Fruit fly (Drosophila melanogaster) S2 (cell line): ENCODE data around the gene CG34027.
"Not testable (repeated sequence)": the region's sequence is repeated elsewhere in the genome, so short reads cannot be mapped to it uniquely, and the experiment has no call there.

Experiments used
- CG8478 ChIP-seq: fragments of >200 bp; optimal IDR thresholded peaks from 2 replicates; lab custom pipeline; 2018
- CTCF ChIP-seq, 2 experiments: fragments of >200 bp; optimal IDR thresholded peaks; 2 replicates each; lab custom pipeline; 2018

The CG34027 gene

DNA sequence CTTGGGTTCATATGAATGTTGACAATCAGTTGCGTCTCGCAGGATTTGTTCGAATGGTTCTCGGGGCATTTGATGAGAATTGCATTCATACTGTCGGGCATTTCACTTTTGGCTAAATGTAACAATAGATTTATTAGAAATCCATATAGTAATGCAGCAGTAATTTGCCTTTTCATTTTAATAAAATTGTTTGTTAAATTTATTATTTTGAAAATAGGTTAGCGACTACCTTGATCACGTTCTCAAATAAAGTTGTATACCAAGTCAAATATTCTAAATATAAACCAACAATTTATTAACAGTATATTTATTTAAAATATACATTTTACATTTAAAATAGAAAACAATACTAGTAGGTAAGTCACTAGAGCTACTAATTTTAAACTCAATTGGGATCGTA lies at the start of gene CG34027:
TSS of gene CG34027 (minus strand) at position 101 of the 400 bp plus-strand sequence.
- no peak for TF ChIP-seq CTCF (optimal IDR thresholded peaks at IDR 0.05; lab: Kevin White, UChicago)
- no peak for TF ChIP-seq CG8478

DNA sequence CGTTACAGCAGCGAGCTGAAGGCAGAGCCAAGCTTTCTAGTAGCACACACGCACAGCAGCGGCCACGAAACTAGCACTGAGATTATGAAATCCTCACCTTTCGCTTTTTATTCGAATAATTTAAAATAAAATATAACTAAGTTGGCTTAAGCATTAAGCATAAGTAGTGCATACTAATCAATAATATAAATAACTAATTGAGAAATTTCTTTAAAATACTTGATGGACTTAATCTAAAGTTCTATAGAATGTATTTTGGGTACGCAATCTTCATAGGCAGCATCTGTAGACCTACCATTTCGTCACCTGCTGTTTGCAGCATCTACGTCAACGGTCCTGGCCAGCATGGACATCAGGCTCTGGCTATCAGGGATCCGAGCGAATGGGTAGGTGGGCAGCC lies 43.5 kb upstream of the CG34027 start:
- TF ChIP-seq CG8478 (no peak), CTCF (optimal IDR thresholded peaks at IDR 0.05; lab: Kevin White, UChicago) (no peak)

DNA sequence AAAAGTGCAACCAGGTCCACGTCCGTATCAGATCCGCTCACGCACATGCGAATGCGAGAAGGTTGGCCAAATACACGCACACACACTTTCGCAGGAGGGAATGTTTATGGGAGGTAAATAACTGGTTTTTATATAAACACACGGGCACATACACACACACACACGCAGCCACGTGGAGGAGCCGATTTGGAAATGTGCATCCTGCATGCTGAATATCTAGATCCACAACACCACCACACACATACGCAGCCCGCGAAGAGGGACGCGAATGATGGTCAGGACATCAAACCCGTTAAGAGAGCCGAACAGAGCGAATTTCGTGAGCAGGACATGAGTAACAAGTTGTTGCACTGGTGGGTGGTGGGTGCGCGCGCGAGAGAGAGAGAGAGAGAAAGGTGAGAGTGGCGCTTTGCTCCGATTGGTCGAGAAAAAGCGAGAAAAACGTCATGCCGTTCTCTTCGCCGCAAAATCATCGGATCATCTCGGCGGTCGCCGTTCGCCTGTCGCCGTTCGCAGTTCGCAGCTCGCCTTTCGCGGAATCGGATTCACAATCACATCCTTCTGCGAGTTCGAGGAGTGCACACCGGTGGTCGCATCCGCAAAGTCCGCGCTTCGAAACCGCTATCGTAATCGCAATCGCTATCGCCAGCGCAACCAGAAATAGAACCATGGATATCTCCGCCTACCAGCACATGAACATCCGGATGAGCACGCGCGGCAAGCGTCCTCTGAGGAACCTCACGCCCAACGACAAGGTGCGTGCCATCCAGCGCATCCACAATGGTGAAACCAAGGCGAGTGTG lies 28.9 kb upstream of the CG34027 start, which contains the start of gene danr:
TSS of gene danr (plus strand) at position 508 of the 803 bp plus-strand sequence.
- TF ChIP-seq CG8478 (no peak), CTCF (optimal IDR thresholded peaks at IDR 0.05; lab: Kevin White, UChicago) (no peak)

DNA sequence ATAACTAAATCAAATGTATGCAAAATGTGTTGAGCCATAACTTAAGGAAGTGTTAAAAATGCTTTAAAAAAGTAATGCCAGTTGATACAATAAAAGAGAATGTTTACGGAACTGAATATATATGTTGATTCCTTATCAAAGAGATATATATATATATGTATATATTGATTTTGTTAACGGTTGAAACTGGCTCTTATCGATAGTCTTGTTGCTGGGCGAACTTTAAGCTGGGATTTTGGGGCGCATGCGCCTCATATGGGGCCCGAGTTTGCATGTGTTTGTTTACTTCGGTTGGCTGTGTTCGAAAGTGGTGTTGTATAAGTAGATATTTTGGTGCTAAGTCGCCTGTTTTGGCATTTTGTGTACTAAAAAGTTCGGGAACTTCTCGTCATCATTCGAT lies 22.2 kb upstream of the CG34027 start, which contains the start of gene Bili:
TSS of gene Bili (plus strand) at position 265 of the 400 bp plus-strand sequence.
- TF ChIP-seq CTCF (optimal IDR thresholded peaks at IDR 0.05; lab: Kevin White, UChicago); CG8478: not testable (repeated sequence)

DNA sequence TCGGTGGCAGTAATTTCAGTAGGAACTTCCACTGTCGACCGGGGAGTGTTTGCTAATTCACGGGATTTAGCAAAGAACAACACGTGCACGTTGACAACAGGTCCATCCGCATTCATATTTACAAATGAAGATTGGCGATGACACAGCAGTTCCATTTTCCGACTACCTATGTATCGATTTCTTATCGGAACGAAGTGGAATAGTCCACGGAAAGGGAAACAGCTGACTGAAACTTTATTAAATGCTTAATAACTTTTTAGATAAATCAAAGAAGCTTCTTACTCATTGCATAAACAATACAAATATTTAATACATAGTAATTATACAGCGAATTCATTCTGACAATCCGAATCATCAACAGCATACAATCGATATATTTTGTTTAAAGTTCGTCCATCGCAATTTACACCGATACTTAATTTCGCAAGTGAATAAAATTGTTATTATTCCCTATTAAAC lies 18.4 kb upstream of the CG34027 start, which contains the start of the genes Mocs2A, Mocs2B and Clbn:
TSS of gene Mocs2A (minus strand) at position 129 of the 459 bp plus-strand sequence.
TSS of gene Mocs2B (minus strand) at position 129 of the 459 bp plus-strand sequence.
TSS of gene Clbn (plus strand) at position 272 of the 459 bp plus-strand sequence.
- TF ChIP-seq CTCF (optimal IDR thresholded peaks at IDR 0.05; lab: Kevin White, UChicago) = no peak
- no peak for TF ChIP-seq CG8478

DNA sequence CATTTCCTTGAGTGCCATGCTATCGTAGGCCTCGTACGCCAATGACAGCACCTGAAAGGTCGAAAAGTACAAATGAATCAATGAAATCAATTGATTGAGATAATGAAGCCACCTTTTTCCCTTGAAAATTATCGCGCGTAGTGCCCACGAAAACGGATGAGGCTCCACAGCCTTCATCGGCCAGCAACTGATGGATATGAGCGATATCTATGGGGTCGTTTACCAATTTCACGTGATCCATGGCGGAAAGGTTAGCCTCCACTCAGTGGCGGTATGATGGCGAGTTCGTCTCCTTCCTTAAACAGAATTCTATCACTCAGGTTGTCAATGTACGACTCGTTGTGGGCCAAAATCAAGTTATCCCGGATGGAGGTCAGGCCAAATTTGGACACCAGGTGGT lies 18.0 kb upstream of the CG34027 start:
- TF ChIP-seq CG8478 (no peak), CTCF (optimal IDR thresholded peaks at IDR 0.05; lab: Kevin White, UChicago) (no peak)

DNA sequence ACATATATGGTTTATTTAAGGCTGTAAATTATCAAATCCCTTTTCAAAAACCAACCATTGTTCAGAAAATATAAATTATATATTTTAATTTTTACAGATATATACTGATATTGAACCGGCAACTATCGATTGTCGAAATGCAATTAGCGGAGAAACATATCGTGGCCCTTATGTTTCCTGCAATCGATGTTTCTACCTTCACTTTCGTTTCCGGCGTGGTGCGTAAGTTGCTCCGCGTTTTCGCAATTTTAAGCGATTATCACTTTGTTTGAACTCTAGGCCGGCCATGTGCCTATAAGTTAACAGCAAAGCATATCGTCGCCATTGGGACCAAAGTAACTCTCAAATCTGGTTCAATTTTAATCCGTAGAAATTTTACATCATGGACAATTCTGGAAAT lies 14.4 kb upstream of the CG34027 start, which contains the start of gene vig2:
TSS of gene vig2 (plus strand) at position 112 of the 400 bp plus-strand sequence.
- not testable (repeated sequence) for TF ChIP-seq CG8478; CTCF (optimal IDR thresholded peaks at IDR 0.05; lab: Kevin White, UChicago)

DNA sequence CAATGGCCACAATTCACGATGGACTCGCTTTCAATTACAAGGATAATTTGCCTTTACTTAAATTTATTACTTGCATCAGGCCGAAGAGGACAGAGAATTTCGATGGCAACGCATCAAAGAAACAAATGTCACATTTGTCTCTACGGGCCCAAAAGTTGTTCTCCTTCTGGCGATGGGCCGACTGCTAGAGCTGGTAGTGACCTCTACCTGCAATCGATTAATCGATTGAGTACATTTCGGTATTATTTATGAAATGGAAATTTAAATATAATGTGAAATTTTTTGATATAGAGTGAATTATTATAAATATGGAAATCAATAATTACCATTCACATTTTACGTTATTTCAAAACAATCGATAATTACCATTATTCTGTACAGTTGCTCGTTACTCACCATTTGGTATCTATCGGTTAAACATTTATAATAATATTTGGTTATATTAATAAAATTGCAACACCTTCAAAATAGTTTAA lies 13.9 kb upstream of the CG34027 start, which contains the start of the genes CG31510 and TTLL5:
TSS of gene CG31510 (minus strand) at position 185 of the 476 bp plus-strand sequence.
TSS of gene TTLL5 (minus strand) at position 185 of the 476 bp plus-strand sequence.
- no peak for TF ChIP-seq CTCF (optimal IDR thresholded peaks at IDR 0.05; lab: Kevin White, UChicago)
- TF ChIP-seq CG8478 = no peak

DNA sequence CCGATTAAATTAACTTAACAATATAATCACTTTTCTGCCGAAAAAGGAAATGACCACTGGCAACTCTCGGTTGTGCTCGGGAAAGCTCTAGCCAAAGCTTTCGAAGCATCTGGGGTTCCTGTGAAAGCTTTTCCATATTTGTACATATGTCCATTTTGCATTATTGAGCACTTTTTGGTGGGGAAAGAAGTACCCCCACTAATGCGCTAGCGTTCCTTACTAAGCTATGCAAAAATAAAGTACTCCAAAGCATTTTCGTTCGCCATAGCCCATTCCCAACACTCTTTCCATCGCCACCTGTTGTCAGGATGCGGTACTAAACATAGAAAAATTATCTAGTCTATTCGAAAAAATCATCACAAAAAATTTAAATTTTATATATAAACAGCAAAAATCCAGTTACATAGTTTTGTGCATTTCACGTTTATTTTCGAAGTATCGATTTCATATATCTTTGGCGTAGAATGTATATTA lies 3.7 kb upstream of the CG34027 start, which contains the start of gene Nepl16:
TSS of gene Nepl16 (minus strand) at position 51 of the 474 bp plus-strand sequence.
- TF ChIP-seq CTCF (optimal IDR thresholded peaks at IDR 0.05; lab: Kevin White, UChicago) = peak; percentile 38 to 68
- no peak for TF ChIP-seq CG8478

DNA sequence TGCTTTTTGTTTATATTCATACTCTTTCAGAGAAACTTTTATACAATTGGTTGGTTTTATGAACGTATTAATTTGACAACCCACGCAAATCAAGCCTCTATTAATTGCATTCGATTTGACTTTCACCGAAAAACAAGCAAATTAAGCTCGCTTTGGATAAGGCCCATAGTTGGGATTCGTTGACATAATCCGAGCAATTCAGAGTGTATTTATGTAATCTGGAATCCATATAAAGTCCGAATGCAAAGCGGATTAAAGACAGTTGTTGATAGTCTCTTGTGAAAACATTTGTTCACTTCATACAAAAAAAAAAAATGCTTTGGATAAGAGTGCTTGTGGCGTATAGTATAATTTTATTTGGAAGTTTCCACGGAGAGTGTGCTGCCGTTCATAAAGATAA lies 6.6 kb downstream of the CG34027 start, which contains the start of gene CG45095:
TSS of gene CG45095 (plus strand) at position 301 of the 400 bp plus-strand sequence.
- no peak for TF ChIP-seq CG8478
- TF ChIP-seq CTCF (optimal IDR thresholded peaks at IDR 0.05; lab: Kevin White, UChicago) = no peak

DNA sequence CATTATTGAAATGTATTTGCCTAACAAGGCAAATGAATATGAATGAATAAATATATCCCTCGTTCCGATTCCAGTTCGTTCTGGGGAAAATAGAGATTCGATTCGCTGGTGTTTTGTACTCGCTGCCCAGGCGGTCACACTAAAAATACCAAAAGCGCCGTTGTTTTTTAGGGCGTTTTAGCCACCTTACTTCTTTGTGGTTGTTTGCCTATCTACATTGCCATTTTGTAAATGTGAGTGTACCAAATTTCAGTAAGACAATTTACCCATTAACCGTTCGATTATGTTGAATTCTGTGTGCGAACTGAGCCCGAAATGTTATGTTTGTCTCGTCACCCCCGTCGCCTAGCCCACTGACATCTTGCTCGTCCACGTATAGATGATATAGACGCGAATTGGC lies 11.3 kb downstream of the CG34027 start, which contains the start of the genes CG33095 and CG33096:
TSS of gene CG33095 (plus strand) at position 187 of the 400 bp plus-strand sequence.
TSS of gene CG33096 (plus strand) at position 187 of the 400 bp plus-strand sequence.
- TF ChIP-seq CTCF (optimal IDR thresholded peaks at IDR 0.05; lab: Kevin White, UChicago) = no peak
- no peak for TF ChIP-seq CG8478

DNA sequence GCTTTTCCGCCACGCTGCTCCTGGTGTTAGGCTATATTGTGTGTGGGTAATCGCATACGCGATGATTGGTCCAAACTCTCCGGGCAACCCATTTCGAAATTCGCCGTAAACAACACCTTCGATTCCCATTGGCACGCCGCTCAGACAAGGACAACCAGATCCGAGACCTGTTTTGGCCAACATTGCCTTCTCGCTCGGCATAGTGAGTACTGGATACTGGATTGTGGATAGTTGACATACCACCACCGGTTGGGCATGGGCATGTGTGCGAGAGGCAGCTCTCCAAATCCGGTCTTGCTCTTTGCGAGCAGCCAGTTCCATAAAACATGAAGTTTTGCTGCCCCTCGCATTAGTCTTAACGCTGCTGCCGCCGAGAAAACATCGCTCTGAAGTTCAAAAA lies 14.2 kb downstream of the CG34027 start, which contains the start of gene fd96Cb:
TSS of gene fd96Cb (plus strand) at position 374 of the 400 bp plus-strand sequence.
- TF ChIP-seq CG8478 = no peak
- no peak for TF ChIP-seq CTCF (optimal IDR thresholded peaks at IDR 0.05; lab: Kevin White, UChicago)

DNA sequence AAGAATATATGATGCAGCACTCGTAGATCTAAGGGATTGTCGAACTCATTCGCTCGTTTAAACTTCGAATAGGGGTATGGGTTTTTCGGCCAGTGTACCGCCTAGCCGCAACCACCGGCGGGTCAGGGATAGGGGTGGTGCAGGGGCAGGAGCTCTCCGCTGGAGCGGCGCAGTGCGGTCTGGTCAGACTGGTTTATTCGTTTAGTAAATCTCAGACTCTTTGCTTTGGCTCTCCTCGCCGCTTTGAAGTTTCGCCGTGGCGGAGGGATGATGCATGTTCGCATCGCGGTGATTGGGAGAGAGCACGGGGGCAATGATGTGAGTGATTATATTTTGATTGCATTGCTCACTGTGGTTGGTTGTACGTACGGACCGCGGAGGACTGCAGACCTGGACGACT lies 26.5 kb downstream of the CG34027 start, which contains the start of gene fd96Ca:
TSS of gene fd96Ca (plus strand) at position 337 of the 400 bp plus-strand sequence.
- TF ChIP-seq CTCF (optimal IDR thresholded peaks at IDR 0.05; lab: Kevin White, UChicago) (no peak), CG8478 (no peak)

DNA sequence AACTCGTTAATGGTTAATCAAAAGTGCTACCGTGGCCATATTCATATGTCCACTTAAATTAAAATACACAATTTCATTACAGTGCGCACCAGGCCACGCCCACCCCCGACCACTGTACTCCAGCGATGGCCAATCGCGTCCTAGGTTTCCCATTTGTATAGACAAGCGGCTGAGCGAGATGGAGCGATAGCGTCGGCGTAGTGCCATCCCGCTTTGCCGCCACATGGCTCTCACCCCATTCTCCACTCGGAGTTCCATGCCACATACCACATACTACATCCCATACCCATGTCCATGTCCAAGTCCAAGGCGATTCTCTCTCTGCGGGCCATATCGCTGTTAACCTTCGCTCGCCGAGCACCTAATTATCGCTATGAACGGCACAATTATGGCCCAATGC lies 28.4 kb downstream of the CG34027 start:
- TF ChIP-seq CTCF (optimal IDR thresholded peaks at IDR 0.05; lab: Kevin White, UChicago) (peak in 1 of 2 experiments; percentile 30), CG8478 (no peak)

DNA sequence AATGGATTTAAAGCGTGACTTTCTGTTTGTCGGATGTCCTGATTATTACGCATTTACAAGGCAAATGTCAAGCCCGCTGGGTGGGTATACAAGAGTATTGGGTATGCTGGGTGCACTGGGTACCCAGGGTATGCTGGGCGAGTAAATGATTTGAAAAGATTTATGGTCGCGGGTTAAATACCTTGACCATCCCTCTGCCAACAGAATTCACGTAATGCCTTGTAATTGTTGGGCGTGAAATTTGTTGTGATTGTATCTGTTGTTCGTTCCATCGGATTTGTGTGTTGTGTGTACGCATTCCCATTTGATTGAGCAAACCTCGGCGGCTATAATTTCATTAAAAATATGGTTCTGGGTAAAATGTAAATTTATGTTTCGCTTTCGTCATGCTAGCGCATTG lies 30.2 kb downstream of the CG34027 start:
- TF ChIP-seq CTCF (optimal IDR thresholded peaks at IDR 0.05; lab: Kevin White, UChicago) (no peak), CG8478 (no peak)
